Worm (Caenorhabditis elegans): ENCODE results near the gene srx-84.

The srx-84 gene

ce11 chrV:11644166-11644565 lies 45.3 kb downstream of the srx-84 start, which contains the start of gene bir-1 (continued):
- no peak for TF ChIP-seq F13H6.1 (tag; optimal IDR thresholded peaks at IDR 0.05)
- TF ChIP-seq sdc-2 (tag; optimal IDR thresholded peaks at IDR 0.05) = no peak
- no peak for TF ChIP-seq nhr-11 (tag; optimal IDR thresholded peaks at IDR 0.05)
- TF ChIP-seq odd-2 (tag; optimal IDR thresholded peaks at IDR 0.05) = no peak
- peak; percentile 26 for TF ChIP-seq ceh-14 (tag; optimal IDR thresholded peaks at IDR 0.05)
- no peak for TF ChIP-seq K09A11.1 (tag; optimal IDR thresholded peaks at IDR 0.05; ENCODE audit: insufficient read depth)
- no peak for TF ChIP-seq pha-2 (tag; optimal IDR thresholded peaks at IDR 0.05)
- no peak for TF ChIP-seq unc-55 (GFP tag; optimal IDR thresholded peaks at IDR 0.05)
- TF ChIP-seq sox-2 (GFP tag; IDR thresholded peaks at IDR 0.05) = no peak
- peak; percentile 54 for TF ChIP-seq unc-42 (tag; optimal IDR thresholded peaks at IDR 0.05)
- peak; percentile 70 for TF ChIP-seq hlh-8 (tag; optimal IDR thresholded peaks at IDR 0.05)
- peak; percentile 79 for TF ChIP-seq nfya-1 (tag; optimal IDR thresholded peaks at IDR 0.05)
- TF ChIP-seq dmd-4 (tag; optimal IDR thresholded peaks at IDR 0.05; ENCODE audit: borderline replicate concordance) = no peak
- peak; percentile 13 for TF ChIP-seq ceh-34 (tag; optimal IDR thresholded peaks at IDR 0.05)
- TF ChIP-seq eyg-1 (tag; optimal IDR thresholded peaks at IDR 0.05) = no peak
- no peak for TF ChIP-seq ztf-16 (tag; optimal IDR thresholded peaks at IDR 0.05)
- TF ChIP-seq gmeb-2 (tag; optimal IDR thresholded peaks at IDR 0.05) = no peak
- TF ChIP-seq pha-4 (tag; optimal IDR thresholded peaks at IDR 0.05) = no peak
- TF ChIP-seq ceh-48 (tag; optimal IDR thresholded peaks at IDR 0.05) = peak; percentile 95
- TF ChIP-seq hlh-30 (tag; optimal IDR thresholded peaks at IDR 0.05; ENCODE audit: insufficient read depth) = peak; percentile 50
- peak; percentile 44 for TF ChIP-seq elt-2 (tag; optimal IDR thresholded peaks at IDR 0.05)
- no peak for TF ChIP-seq ceh-9 (tag; optimal IDR thresholded peaks at IDR 0.05)
- no peak for TF ChIP-seq madf-2 (tag; optimal IDR thresholded peaks at IDR 0.05)
- TF ChIP-seq fax-1 (tag; optimal IDR thresholded peaks at IDR 0.05) = peak; percentile 35
- no peak for TF ChIP-seq ceh-30 (tag; optimal IDR thresholded peaks at IDR 0.05)
- TF ChIP-seq lin-11 (tag; optimal IDR thresholded peaks at IDR 0.05) = no peak
- TF ChIP-seq C38D4.7 (GFP tag; optimal IDR thresholded peaks at IDR 0.05) = no peak
- TF ChIP-seq fkh-6 (tag; optimal IDR thresholded peaks at IDR 0.05) = peak; percentile 55
- TF ChIP-seq mec-3 (tag; optimal IDR thresholded peaks at IDR 0.05; ENCODE audit: borderline replicate concordance) = no peak
- no peak for TF ChIP-seq hlh-6 (tag; optimal IDR thresholded peaks at IDR 0.05)
- no peak for TF ChIP-seq pag-3 (tag; optimal IDR thresholded peaks at IDR 0.05; ENCODE audit: borderline replicate concordance)
- peak; percentile 38 for TF ChIP-seq lim-6 (tag; optimal IDR thresholded peaks at IDR 0.05)
- TF ChIP-seq unc-3 (GFP tag; conservative IDR thresholded peaks at IDR 0.05) = no peak
- TF ChIP-seq unc-3 (tag; optimal IDR thresholded peaks at IDR 0.05) = no peak
- TF ChIP-seq ceh-22 (tag; optimal IDR thresholded peaks at IDR 0.05) = no peak
- TF ChIP-seq syd-9 (tag; optimal IDR thresholded peaks at IDR 0.05) = no peak
- TF ChIP-seq nhr-232 (tag; optimal IDR thresholded peaks at IDR 0.05) = no peak
- no peak for TF ChIP-seq pros-1 (tag; optimal IDR thresholded peaks at IDR 0.05)
- no peak for TF ChIP-seq hlh-13 (GFP tag; optimal IDR thresholded peaks at IDR 0.05)
- no peak for TF ChIP-seq unc-86 (tag; optimal IDR thresholded peaks at IDR 0.05)
- TF ChIP-seq zip-5 (tag; optimal IDR thresholded peaks at IDR 0.05) = peak; percentile 48
- peak; percentile 34 for TF ChIP-seq pqm-1 (tag; optimal IDR thresholded peaks at IDR 0.05)
- no peak for TF ChIP-seq ceh-6 (GFP tag; optimal IDR thresholded peaks at IDR 0.05)
- no peak for TF ChIP-seq dve-1 (tag; optimal IDR thresholded peaks at IDR 0.05)
- no peak for TF ChIP-seq ceh-45 (GFP tag; IDR thresholded peaks at IDR 0.05)
